Worm (Caenorhabditis elegans): Measurements from ENCODE around the gene fip-1.

Gene fip-1

DNA sequence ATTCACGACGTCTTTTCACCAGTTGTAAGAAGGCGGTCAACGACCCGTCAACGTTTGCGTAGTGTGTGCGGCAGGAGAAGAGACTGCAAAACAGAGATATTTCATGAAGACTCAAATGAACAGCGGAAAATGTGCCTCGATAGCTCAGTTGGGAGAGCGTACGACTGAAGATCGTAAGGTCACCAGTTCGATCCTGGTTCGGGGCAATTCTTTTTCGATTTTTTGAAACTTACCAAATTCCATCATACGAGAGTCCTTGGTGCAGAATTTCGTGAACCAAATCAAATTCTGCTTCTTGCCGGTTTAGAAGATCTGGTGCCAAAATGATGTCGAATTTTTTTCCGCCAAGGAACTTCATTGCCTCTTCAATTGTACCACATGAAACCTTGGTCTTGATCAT, 13.4 kb downstream of the fip-1 start (continued):
- TF ChIP-seq daf-19 (GFP tag; conservative IDR thresholded peaks at IDR 0.05) (no peak), pha-4 (GFP tag; IDR thresholded peaks at IDR 0.05) (no peak; the same call in 1 of the 2 replicates), pha-4 (tag; optimal IDR thresholded peaks at IDR 0.05) (no peak), dpl-1 (GFP tag; optimal IDR thresholded peaks at IDR 0.05) (no peak), lin-1 (GFP tag; IDR thresholded peaks at IDR 0.05) (peak; percentile 72), vab-7 (GFP tag; IDR thresholded peaks at IDR 0.05) (peak; percentile 83), lin-38 (GFP tag; IDR thresholded peaks at IDR 0.05) (peak; percentile 73), zag-1 (tag; optimal IDR thresholded peaks at IDR 0.05) (no peak), ama-1 (optimal IDR thresholded peaks at IDR 0.05) (peak; percentile 72), fos-1 (tag; optimal IDR thresholded peaks at IDR 0.05) (no peak), fkh-10 (GFP tag; optimal IDR thresholded peaks at IDR 0.05) (no peak), gei-8 (GFP tag; optimal IDR thresholded peaks at IDR 0.05) (no peak), Y5F2A.4 (GFP tag; optimal IDR thresholded peaks at IDR 0.05) (peak; percentile 5), hlh-30 (tag; optimal IDR thresholded peaks at IDR 0.05; ENCODE audit: insufficient read depth) (no peak), nhr-102 (tag; optimal IDR thresholded peaks at IDR 0.05) (peak; percentile 1), arid-1 (GFP tag; conservative IDR thresholded peaks at IDR 0.05) (peak; percentile 18; the same call in 1 of the 2 replicates), ZK546.5 (tag; optimal IDR thresholded peaks at IDR 0.05) (no peak), F10B5.3 (tag; optimal IDR thresholded peaks at IDR 0.05) (no peak), ces-1 (GFP tag; optimal IDR thresholded peaks at IDR 0.05) (no peak), zfp-3 (GFP tag; conservative IDR thresholded peaks at IDR 0.05) (peak; percentile 12; the same call in 1 of the 2 replicates), spr-3 (GFP tag; optimal IDR thresholded peaks at IDR 0.05) (no peak), snpc-1.2 (GFP tag; IDR thresholded peaks at IDR 0.05) (peak; percentile 72), unc-39 (tag; optimal IDR thresholded peaks at IDR 0.05) (no peak), daf-12 (tag; optimal IDR thresholded peaks at IDR 0.05) (no peak), tag-97 (GFP tag; IDR thresholded peaks at IDR 0.05) (no peak), F44E2.7 (GFP tag; IDR thresholded peaks at IDR 0.05) (no peak), ctbp-1 (GFP tag; IDR thresholded peaks at IDR 0.05) (peak; percentile 51; the same call in 1 of the 2 replicates), ceh-32 (tag; optimal IDR thresholded peaks at IDR 0.05; ENCODE audit: poor library complexity) (no peak), T20F7.1 (GFP tag; optimal IDR thresholded peaks at IDR 0.05) (no peak), ZK337.2 (GFP tag; IDR thresholded peaks at IDR 0.05) (no peak), mdl-1 (tag; optimal IDR thresholded peaks at IDR 0.05) (no peak), egl-43 (GFP tag; IDR thresholded peaks at IDR 0.05) (peak; percentile 80), mep-1 (tag; optimal IDR thresholded peaks at IDR 0.05) (peak; percentile 34), nhr-10 (tag; optimal IDR thresholded peaks at IDR 0.05) (no peak), ceh-28 (tag; optimal IDR thresholded peaks at IDR 0.05) (no peak), mes-2 (tag; optimal IDR thresholded peaks at IDR 0.05; ENCODE audit: poor library complexity, severe bottlenecking) (peak; percentile 71), ceh-82 (tag; optimal IDR thresholded peaks at IDR 0.05) (no peak), T26A8.4 (GFP tag; IDR thresholded peaks at IDR 0.05) (peak; percentile 75), rbr-2 (tag; optimal IDR thresholded peaks at IDR 0.05) (peak; percentile 47), zip-11 (GFP tag; IDR thresholded peaks at IDR 0.05) (no peak), madf-5 (GFP tag; IDR thresholded peaks at IDR 0.05) (peak; percentile 11 to 64; a peak in 1 of 4 replicates), saeg-2 (GFP tag; IDR thresholded peaks at IDR 0.05) (0 out of 2 replicates have a peak, but pooled peaks have one; percentile 54), dmd-9 (GFP tag; IDR thresholded peaks at IDR 0.05) (no peak), lsy-2 (tag; optimal IDR thresholded peaks at IDR 0.05) (peak in 1 of 2 experiments; percentile 42), jun-1 (tag; optimal IDR thresholded peaks at IDR 0.05) (no peak), F37D6.2 (tag; optimal IDR thresholded peaks at IDR 0.05) (no peak), spr-1 (tag; optimal IDR thresholded peaks at IDR 0.05) (no peak), nhr-111 (GFP tag; optimal IDR thresholded peaks at IDR 0.05) (no peak), php-3 (GFP tag; IDR thresholded peaks at IDR 0.05) (0 out of 2 replicates have a peak, but pooled peaks have one; percentile 57), mdt-29 (GFP tag; IDR thresholded peaks at IDR 0.05) (peak; percentile 44; the same call in 1 of the 2 replicates), hmg-1.1 (GFP tag; IDR thresholded peaks at IDR 0.05) (peak; percentile 67)
